Fruit fly (Drosophila melanogaster) whole organism, embryonic: Measurements from ENCODE around the gene CG7878.

Experiments
- BtbVII ChIP-seq: fragments of 200-800 bp; sonication (Bioruptor generic); optimal IDR thresholded peaks from 3 replicates; lab custom pipeline; 2017; ENCODE audit warnings: missing biosample characterization, mild to moderate bottlenecking, missing genetic modification characterization
- CG15011 ChIP-seq: fragments of 200-800 bp; sonication (Bioruptor generic); optimal IDR thresholded peaks from 3 replicates; lab custom pipeline; 2018; ENCODE audit warnings: missing biosample characterization, mild to moderate bottlenecking, missing genetic modification characterization
- CG15479 ChIP-seq: fragments of 200-800 bp; sonication (Bioruptor generic); optimal IDR thresholded peaks from 3 replicates; lab custom pipeline; 2019; ENCODE audit warnings: missing biosample characterization, mild to moderate bottlenecking, missing genetic modification characterization, moderate library complexity
- CG15514 ChIP-seq: fragments of 200-800 bp; sonication (Bioruptor generic); optimal IDR thresholded peaks from 3 replicates; lab custom pipeline; 2017; ENCODE audit warnings: missing biosample characterization, missing genetic modification characterization, mild to moderate bottlenecking, moderate library complexity, missing genetic modification reagents
- CG17359 ChIP-seq: fragments of 200-800 bp; sonication (Bioruptor generic); optimal IDR thresholded peaks from 3 replicates; lab custom pipeline; 2018; ENCODE audit warnings: missing biosample characterization, mild to moderate bottlenecking, missing genetic modification characterization, moderate library complexity
- CG2199 ChIP-seq: fragments of 200-800 bp; sonication (Bioruptor generic); IDR thresholded peaks from 3 replicates; pipeline ENCODE4 v1.3.6; 2022; ENCODE audit warnings: missing biosample characterization, missing genetic modification characterization
- CG2875 ChIP-seq: fragments of 200-800 bp; sonication (Bioruptor generic); optimal IDR thresholded peaks from 2 replicates; lab custom pipeline; 2017; ENCODE audit warnings: missing biosample characterization, mild to moderate bottlenecking, missing genetic modification characterization, missing genetic modification reagents
- CG30403 ChIP-seq: fragments of 200-800 bp; sonication (Bioruptor generic); optimal IDR thresholded peaks from 3 replicates; lab custom pipeline; 2016; ENCODE audit warnings: missing biosample characterization, missing genetic modification characterization
- CG43689 ChIP-seq: fragments of 200-800 bp; sonication (Bioruptor generic); IDR thresholded peaks from 2 replicates; pipeline ENCODE4 v1.3.6; 2022; ENCODE audit warnings: missing biosample characterization, missing genetic modification characterization
- Dad ChIP-seq: fragments of 200-800 bp; sonication (Bioruptor generic); optimal IDR thresholded peaks from 3 replicates; lab custom pipeline; 2016; ENCODE audit warnings: missing biosample characterization, missing genetic modification characterization
- Ets65A ChIP-seq: fragments of 200-800 bp; sonication (Bioruptor generic); peaks from one replicate; lab custom pipeline; 2016; ENCODE audit warnings: missing biosample characterization, missing genetic modification characterization
- Jarid2 ChIP-seq: fragments of 200-800 bp; sonication (Bioruptor generic); optimal IDR thresholded peaks from 3 replicates; lab custom pipeline; 2017; ENCODE audit warnings: mild to moderate bottlenecking, missing biosample characterization, missing genetic modification reagents, missing genetic modification characterization
- Meics ChIP-seq: fragments of 200-800 bp; sonication (Bioruptor generic); optimal IDR thresholded peaks from 2 replicates; lab custom pipeline; 2017; ENCODE audit warnings: missing biosample characterization, mild to moderate bottlenecking, missing genetic modification characterization
- NC2α ChIP-seq: fragments of 200-800 bp; sonication (Bioruptor generic); optimal IDR thresholded peaks from 2 replicates; lab custom pipeline; 2016; ENCODE audit warnings: missing biosample characterization, missing genetic modification characterization
- Neu2 ChIP-seq: fragments of 200-800 bp; sonication (Bioruptor generic); optimal IDR thresholded peaks from 3 replicates; lab custom pipeline; 2016; ENCODE audit warnings: missing biosample characterization, missing genetic modification characterization, borderline replicate concordance
- Nf-YA ChIP-seq: fragments of 200-800 bp; sonication (Bioruptor generic); IDR thresholded peaks from 2 replicates; pipeline ENCODE4 v1.3.6; 2022; ENCODE audit warnings: missing biosample characterization, missing genetic modification characterization
- Sry-δ ChIP-seq: fragments of 200-800 bp; sonication (Bioruptor generic); optimal IDR thresholded peaks from 2 replicates; lab custom pipeline; 2016; ENCODE audit warnings: missing biosample characterization, missing genetic modification characterization
- Stat92E ChIP-seq, 3 experiments: fragments of >200 bp in 2 of 3; fragments of 200-800 bp in 1 of 3; sonication (Bioruptor generic) in 1 of 3; optimal IDR thresholded peaks; 2 replicates each; lab custom pipeline; 2017 to 2019; ENCODE audit warnings: missing biosample characterization in 3 of 3, missing genetic modification characterization in 3 of 3, mild to moderate bottlenecking in 1 of 3, moderate library complexity in 1 of 3
- abd-A ChIP-seq: fragments of 200-800 bp; sonication (Bioruptor generic); optimal IDR thresholded peaks from 3 replicates; lab custom pipeline; 2019; ENCODE audit warnings: missing biosample characterization, mild to moderate bottlenecking, missing genetic modification characterization, moderate library complexity
- bowl ChIP-seq: fragments of 200-800 bp; sonication (Bioruptor generic); IDR thresholded peaks from 2 replicates; pipeline ENCODE4 v1.3.6; 2022; ENCODE audit warnings: missing biosample characterization, missing genetic modification characterization
- cato ChIP-seq: fragments of 200-800 bp; sonication (Bioruptor generic); optimal IDR thresholded peaks from 2 replicates; lab custom pipeline; 2016; ENCODE audit warnings: missing biosample characterization, missing genetic modification characterization, borderline replicate concordance
- cg ChIP-seq: fragments of 200-800 bp; sonication (Bioruptor generic); optimal IDR thresholded peaks from 3 replicates; lab custom pipeline; 2019; ENCODE audit warnings: missing biosample characterization, mild to moderate bottlenecking, missing genetic modification characterization, moderate library complexity
- dysf ChIP-seq: fragments of 200-800 bp; sonication (Bioruptor generic); IDR thresholded peaks from 3 replicates; pipeline ENCODE4 v1.3.6; 2022; ENCODE audit warnings: missing biosample characterization, missing genetic modification characterization
- eve ChIP-seq, 2 experiments: fragments of >200 bp; optimal IDR thresholded peaks; 2 replicates each; lab custom pipeline; 2017; ENCODE audit warnings: missing biosample characterization in 2 of 2, missing genetic modification characterization in 2 of 2
- grn ChIP-seq: fragments of 200-800 bp; sonication (Bioruptor generic); optimal IDR thresholded peaks from 3 replicates; lab custom pipeline; 2017; ENCODE audit warnings: missing biosample characterization, missing genetic modification characterization
- h ChIP-seq: fragments of >200 bp; optimal IDR thresholded peaks from 2 replicates; lab custom pipeline; 2017
- kni ChIP-seq: fragments of 200-800 bp; sonication (Bioruptor generic); optimal IDR thresholded peaks from 3 replicates; lab custom pipeline; 2017; ENCODE audit warnings: mild to moderate bottlenecking, missing biosample characterization, missing genetic modification reagents, missing genetic modification characterization
- lbe ChIP-seq: fragments of 200-800 bp; sonication (Bioruptor generic); optimal IDR thresholded peaks from 2 replicates; lab custom pipeline; 2016; ENCODE audit warnings: missing biosample characterization, mild to moderate bottlenecking, missing genetic modification characterization
- lmd ChIP-seq: fragments of 200-800 bp; sonication (Bioruptor generic); IDR thresholded peaks from 2 replicates; pipeline ENCODE4 v1.3.6; 2022; ENCODE audit warnings: missing biosample characterization, missing genetic modification characterization
- onecut ChIP-seq: fragments of 200-800 bp; sonication (Bioruptor generic); IDR thresholded peaks from 2 replicates; pipeline ENCODE4 v1.3.6; 2022; ENCODE audit warnings: missing biosample characterization, missing genetic modification characterization
- sens ChIP-seq: fragments of 200-800 bp; sonication (Bioruptor generic); peaks from one replicate; lab custom pipeline; 2016; ENCODE audit warnings: missing biosample characterization, missing genetic modification characterization
- ssp ChIP-seq: fragments of 200-800 bp; sonication (Bioruptor generic); IDR thresholded peaks from 2 replicates; pipeline ENCODE4 v1.3.6; 2022; ENCODE audit warnings: missing biosample characterization, missing genetic modification characterization
- tna ChIP-seq: fragments of 200-800 bp; sonication (Bioruptor generic); IDR thresholded peaks from 2 replicates; pipeline ENCODE4 v1.3.6; 2022; ENCODE audit warnings: missing biosample characterization, missing genetic modification characterization; ENCODE audit not compliant: partially characterized antibody
- vvl ChIP-seq: fragments of 200-800 bp; sonication (Bioruptor generic); IDR thresholded peaks from 2 replicates; pipeline ENCODE4 v1.3.6; 2022; ENCODE audit warnings: missing biosample characterization, missing genetic modification characterization
- zen ChIP-seq: fragments of 200-800 bp; sonication (Bioruptor generic); optimal IDR thresholded peaks from 3 replicates; lab custom pipeline; 2018; ENCODE audit warnings: missing biosample characterization, mild to moderate bottlenecking, missing genetic modification characterization, moderate library complexity
- zen2 ChIP-seq: fragments of 200-800 bp; sonication (Bioruptor generic); IDR thresholded peaks from 3 replicates; pipeline ENCODE4 v1.3.6; 2022; ENCODE audit warnings: missing biosample characterization, missing genetic modification characterization; ENCODE audit not compliant: partially characterized antibody

Gene CG7878

dm6 chr3R:8146892-8147384 lies 24.4 kb downstream of the CG7878 start (continued):
- TF ChIP-seq CG2199 (GFP tag; lab: Robert Waterston, UW) (peak; percentile 98), lbe (GFP tag; lab: Kevin White, UChicago) (no peak), kni (GFP tag; lab: Kevin White, UChicago) (peak; percentile 45), Sry-δ (no peak), Dad (no peak), sens (GFP tag; lab: Kevin White, UChicago) (peak; percentile 4), abd-A (tag; lab: Kevin White, UChicago) (peak; percentile 31), Nf-YA (GFP tag; lab: Robert Waterston, UW) (no peak), vvl (GFP tag; lab: Robert Waterston, UW) (peak; percentile 55; the same call in 1 of the 2 replicates), NC2α (GFP tag; lab: Kevin White, UChicago) (no peak), BtbVII (GFP tag; lab: Kevin White, UChicago) (no peak), CG2875 (GFP tag; lab: Kevin White, UChicago) (no peak), tna (GFP tag; lab: Robert Waterston, UW) (no peak), lmd (no peak), Ets65A (GFP tag; lab: Kevin White, UChicago) (peak; percentile 56), dysf (GFP tag; lab: Robert Waterston, UW) (no peak), Meics (GFP tag; lab: Kevin White, UChicago) (no peak), ssp (GFP tag; lab: Robert Waterston, UW) (no peak), bowl (GFP tag; lab: Robert Waterston, UW) (no peak), CG43689 (GFP tag; lab: Robert Waterston, UW) (no peak), Jarid2 (GFP tag; lab: Kevin White, UChicago) (no peak)

dm6 chr3R:8149003-8149402 lies 26.5 kb downstream of the CG7878 start:
- TF ChIP-seq CG30403 (no peak), Ets65A (GFP tag; lab: Kevin White, UChicago) (peak; percentile 75)

- TF ChIP-seq cg (peak; percentile 39), Neu2 (GFP tag; lab: Kevin White, UChicago) (peak; percentile 68), CG15479 (GFP tag; lab: Kevin White, UChicago) (peak; percentile 89), onecut (peak; percentile 15; the same call in 1 of the 2 replicates), grn (GFP tag; lab: Kevin White, UChicago) (peak; percentile 95), CG15011 (no peak), Stat92E (GFP tag; optimal IDR thresholded peaks at IDR 0.05; lab: Kevin White, UChicago) (no peak)
Measured at dm6 chr3R:8149995-8150394, 27.5 kb downstream of the CG7878 start.

- TF ChIP-seq grn (GFP tag; lab: Kevin White, UChicago) (peak; percentile 95), zen2 (GFP tag; lab: Robert Waterston, UW) (no peak), zen (tag; lab: Kevin White, UChicago) (peak; percentile 81), CG17359 (no peak), eve (GFP tag; optimal IDR thresholded peaks at IDR 0.05; lab: Kevin White, UChicago) (peak in 1 of 2 experiments; percentile 45), h (lab: Kevin White, UChicago) (no peak), cato (GFP tag; lab: Kevin White, UChicago) (no peak), CG15479 (GFP tag; lab: Kevin White, UChicago) (peak; percentile 58), CG15514 (GFP tag; lab: Kevin White, UChicago) (no peak)
Measured at dm6 chr3R:8151163-8151562, 28.6 kb downstream of the CG7878 start.
